Fruit fly (Drosophila melanogaster) whole organism, prepupa: ENCODE measurements around the gene CG31064.

Experiments used
- Blimp-1 ChIP-seq: fragments of 200-800 bp; sonication (Bioruptor generic); optimal IDR thresholded peaks from 3 replicates; lab custom pipeline; 2017; ENCODE audit warnings: missing biosample characterization, missing genetic modification characterization, mild to moderate bottlenecking, moderate library complexity, missing genetic modification reagents
- CG10631 ChIP-seq: fragments of 200-800 bp; sonication (Bioruptor generic); optimal IDR thresholded peaks from 2 replicates; lab custom pipeline; 2016; ENCODE audit warnings: missing biosample characterization, missing genetic modification characterization
- CG10669 ChIP-seq: fragments of 200-800 bp; sonication (Bioruptor generic); optimal IDR thresholded peaks from 3 replicates; lab custom pipeline; 2018; ENCODE audit warnings: missing biosample characterization, mild to moderate bottlenecking, missing genetic modification characterization, moderate library complexity
- CG11762 ChIP-seq: fragments of 200-800 bp; sonication (Bioruptor generic); optimal IDR thresholded peaks from 3 replicates; lab custom pipeline; 2016; ENCODE audit warnings: missing biosample characterization, missing genetic modification characterization; ENCODE audit not compliant: insufficient read depth
- CG11902 ChIP-seq: fragments of 200-800 bp; sonication (Bioruptor generic); optimal IDR thresholded peaks from 3 replicates; lab custom pipeline; 2016; ENCODE audit warnings: missing biosample characterization, missing genetic modification characterization
- CG15336 ChIP-seq: fragments of 200-800 bp; sonication (Bioruptor generic); IDR thresholded peaks from 2 replicates; pipeline ENCODE4 v1.3.6; 2022; ENCODE audit warnings: missing biosample characterization, missing genetic modification characterization
- CG1621 ChIP-seq: fragments of 200-800 bp; sonication (Bioruptor generic); optimal IDR thresholded peaks from 3 replicates; lab custom pipeline; 2018; ENCODE audit warnings: missing biosample characterization, mild to moderate bottlenecking, missing genetic modification characterization
- CG3032 ChIP-seq: fragments of 200-800 bp; optimal IDR thresholded peaks from 2 replicates; lab custom pipeline; 2019; ENCODE audit warnings: missing biosample characterization, mild to moderate bottlenecking, missing genetic modification characterization, moderate library complexity
- CG31627 ChIP-seq: fragments of 200-800 bp; sonication (Bioruptor generic); optimal IDR thresholded peaks from 3 replicates; lab custom pipeline; 2016; ENCODE audit warnings: missing biosample characterization, missing genetic modification characterization
- CG32006 ChIP-seq: fragments of 200-800 bp; sonication (Bioruptor generic); optimal IDR thresholded peaks from 3 replicates; lab custom pipeline; 2017; ENCODE audit warnings: missing biosample characterization, mild to moderate bottlenecking, missing genetic modification characterization
- CG34406 ChIP-seq: fragments of 200-800 bp; sonication (Bioruptor generic); optimal IDR thresholded peaks from 3 replicates; lab custom pipeline; 2016; ENCODE audit warnings: missing biosample characterization, missing genetic modification characterization
- CG3919 ChIP-seq: fragments of 200-800 bp; sonication (Bioruptor generic); optimal IDR thresholded peaks from 3 replicates; lab custom pipeline; 2016; ENCODE audit warnings: missing biosample characterization, missing genetic modification characterization
- CG6163 ChIP-seq: fragments of 200-800 bp; sonication (Bioruptor generic); IDR thresholded peaks from 3 replicates; pipeline ENCODE4 v1.3.6; 2022; ENCODE audit warnings: missing biosample characterization, missing genetic modification characterization
- CG6276 ChIP-seq: fragments of 200-800 bp; sonication (Bioruptor generic); optimal IDR thresholded peaks from 2 replicates; lab custom pipeline; 2017; ENCODE audit warnings: missing biosample characterization, mild to moderate bottlenecking, missing genetic modification characterization
- CG6808 ChIP-seq: fragments of 200-800 bp; sonication (Bioruptor generic); optimal IDR thresholded peaks from 3 replicates; lab custom pipeline; 2017; ENCODE audit warnings: missing biosample characterization, missing genetic modification characterization, mild to moderate bottlenecking, moderate library complexity, missing genetic modification reagents
- CG6854 ChIP-seq: fragments of 200-800 bp; sonication (Bioruptor generic); optimal IDR thresholded peaks from 2 replicates; lab custom pipeline; 2017; ENCODE audit warnings: missing biosample characterization, mild to moderate bottlenecking, missing genetic modification characterization
- CG7368 ChIP-seq: fragments of 200-800 bp; sonication (Bioruptor generic); optimal IDR thresholded peaks from 3 replicates; lab custom pipeline; 2016; ENCODE audit warnings: missing biosample characterization, missing genetic modification characterization
- CG8319 ChIP-seq: fragments of 200-800 bp; sonication (Bioruptor generic); optimal IDR thresholded peaks from 3 replicates; lab custom pipeline; 2016; ENCODE audit warnings: missing biosample characterization, missing genetic modification characterization
- CG8632 ChIP-seq: fragments of 200-800 bp; sonication (Bioruptor generic); optimal IDR thresholded peaks from 3 replicates; lab custom pipeline; 2016; ENCODE audit warnings: missing biosample characterization, missing genetic modification characterization
- CG9139 ChIP-seq: fragments of 200-800 bp; sonication (Bioruptor generic); optimal IDR thresholded peaks from 3 replicates; lab custom pipeline; 2017; ENCODE audit warnings: missing biosample characterization, mild to moderate bottlenecking, missing genetic modification characterization
- Eip75B ChIP-seq: fragments of 200-800 bp; sonication (Bioruptor generic); optimal IDR thresholded peaks from 3 replicates; lab custom pipeline; 2016; ENCODE audit warnings: missing biosample characterization, missing genetic modification characterization
- Eip78C ChIP-seq: fragments of 200-800 bp; sonication (Bioruptor generic); peaks from one replicate; lab custom pipeline; 2016; ENCODE audit warnings: missing biosample characterization, missing genetic modification characterization
- Eip93F ChIP-seq: fragments of 200-800 bp; sonication (Bioruptor generic); optimal IDR thresholded peaks from 2 replicates; lab custom pipeline; 2016; ENCODE audit warnings: missing biosample characterization, mild to moderate bottlenecking, missing genetic modification characterization
- Ets21C ChIP-seq: fragments of 200-800 bp; sonication (Bioruptor generic); optimal IDR thresholded peaks from 3 replicates; lab custom pipeline; 2016; ENCODE audit warnings: missing biosample characterization, missing genetic modification characterization
- Ets96B ChIP-seq: fragments of 200-800 bp; optimal IDR thresholded peaks from 2 replicates; lab custom pipeline; 2019; ENCODE audit warnings: missing biosample characterization, mild to moderate bottlenecking, missing genetic modification characterization, moderate library complexity
- Gug ChIP-seq: fragments of 200-800 bp; sonication (Bioruptor generic); IDR thresholded peaks from 2 replicates; pipeline ENCODE4 v1.3.6; 2022; ENCODE audit warnings: missing biosample characterization, missing genetic modification characterization
- Hr38 ChIP-seq: sonication (Bioruptor generic); optimal IDR thresholded peaks from 2 replicates; lab custom pipeline; 2016; ENCODE audit warnings: missing biosample characterization, missing genetic modification characterization
- Lpt ChIP-seq: fragments of 200-800 bp; sonication (Bioruptor generic); optimal IDR thresholded peaks from 3 replicates; lab custom pipeline; 2016; ENCODE audit warnings: missing biosample characterization, missing genetic modification characterization
- Met ChIP-seq: fragments of 200-800 bp; sonication (Bioruptor generic); optimal IDR thresholded peaks from 3 replicates; lab custom pipeline; 2016; ENCODE audit warnings: missing biosample characterization, missing genetic modification characterization
- OdsH ChIP-seq: fragments of 200-800 bp; sonication (Bioruptor generic); optimal IDR thresholded peaks from 3 replicates; lab custom pipeline; 2016; ENCODE audit warnings: missing biosample characterization, missing genetic modification characterization
- Sox102F ChIP-seq: fragments of 200-800 bp; sonication (Bioruptor generic); optimal IDR thresholded peaks from 2 replicates; lab custom pipeline; 2016; ENCODE audit warnings: missing biosample characterization, mild to moderate bottlenecking, missing genetic modification characterization
- Sox14 ChIP-seq: fragments of 200-800 bp; sonication (Bioruptor generic); optimal IDR thresholded peaks from 3 replicates; lab custom pipeline; 2016; ENCODE audit warnings: missing biosample characterization, missing genetic modification characterization
- Sox15 ChIP-seq: fragments of 200-800 bp; sonication (Bioruptor generic); optimal IDR thresholded peaks from 3 replicates; lab custom pipeline; 2016; ENCODE audit warnings: missing biosample characterization, missing genetic modification characterization
- acj6 ChIP-seq: fragments of 200-800 bp; sonication (Bioruptor generic); optimal IDR thresholded peaks from 3 replicates; lab custom pipeline; 2016; ENCODE audit warnings: missing biosample characterization, missing genetic modification characterization
- cyc ChIP-seq: fragments of 200-800 bp; sonication (Bioruptor generic); optimal IDR thresholded peaks from 3 replicates; lab custom pipeline; 2016; ENCODE audit warnings: missing biosample characterization, missing genetic modification characterization
- dac ChIP-seq: fragments of 200-800 bp; sonication (Bioruptor generic); optimal IDR thresholded peaks from 2 replicates; lab custom pipeline; 2017; ENCODE audit warnings: missing biosample characterization, mild to moderate bottlenecking, missing genetic modification characterization
- dsx ChIP-seq: fragments of 200-800 bp; optimal IDR thresholded peaks from 3 replicates; lab custom pipeline; 2019; ENCODE audit warnings: missing biosample characterization, mild to moderate bottlenecking, missing genetic modification characterization, moderate library complexity; ENCODE audit not compliant: poor library complexity, severe bottlenecking
- eg ChIP-seq: fragments of 200-800 bp; sonication (Bioruptor generic); IDR thresholded peaks from 3 replicates; pipeline ENCODE4 v1.3.6; 2022; ENCODE audit warnings: missing biosample characterization, missing genetic modification characterization
- esn ChIP-seq: fragments of 200-800 bp; sonication (Bioruptor generic); optimal IDR thresholded peaks from 2 replicates; lab custom pipeline; 2016; ENCODE audit warnings: missing biosample characterization, mild to moderate bottlenecking, missing genetic modification characterization, moderate library complexity
- fd59A ChIP-seq: fragments of 200-800 bp; sonication (Bioruptor generic); optimal IDR thresholded peaks from 2 replicates; lab custom pipeline; 2017; ENCODE audit warnings: missing biosample characterization, mild to moderate bottlenecking, missing genetic modification characterization, missing genetic modification reagents
- fd85E ChIP-seq: fragments of 200-800 bp; sonication (Bioruptor generic); optimal IDR thresholded peaks from 3 replicates; lab custom pipeline; 2016; ENCODE audit warnings: missing biosample characterization, missing genetic modification characterization
- fkh ChIP-seq: fragments of 200-800 bp; sonication (Bioruptor generic); optimal IDR thresholded peaks from 3 replicates; lab custom pipeline; 2017; ENCODE audit warnings: missing biosample characterization, mild to moderate bottlenecking, missing genetic modification characterization, moderate library complexity
- lz ChIP-seq: fragments of 200-800 bp; sonication (Bioruptor generic); optimal IDR thresholded peaks from 3 replicates; lab custom pipeline; 2016; ENCODE audit warnings: missing biosample characterization, missing genetic modification characterization
- net ChIP-seq: fragments of 200-800 bp; sonication (Bioruptor generic); optimal IDR thresholded peaks from 3 replicates; lab custom pipeline; 2016; ENCODE audit warnings: missing biosample characterization, missing genetic modification characterization
- pdm3 ChIP-seq: fragments of 200-800 bp; sonication (Bioruptor generic); optimal IDR thresholded peaks from 3 replicates; lab custom pipeline; 2016; ENCODE audit warnings: missing biosample characterization, missing genetic modification characterization
- spab ChIP-seq: fragments of 200-800 bp; sonication (Bioruptor generic); optimal IDR thresholded peaks from 2 replicates; lab custom pipeline; 2017; ENCODE audit warnings: missing biosample characterization, mild to moderate bottlenecking, missing genetic modification characterization, missing genetic modification reagents
- svp ChIP-seq: fragments of 200-800 bp; sonication (Bioruptor generic); peaks from one replicate; lab custom pipeline; 2016; ENCODE audit warnings: missing biosample characterization, missing genetic modification characterization
- topi ChIP-seq: fragments of 200-800 bp; sonication (Bioruptor generic); optimal IDR thresholded peaks from 3 replicates; lab custom pipeline; 2016; ENCODE audit warnings: missing biosample characterization, missing genetic modification characterization
- vri ChIP-seq: fragments of 200-800 bp; sonication (Bioruptor generic); optimal IDR thresholded peaks from 3 replicates; lab custom pipeline; 2016; ENCODE audit warnings: missing biosample characterization, mild to moderate bottlenecking, missing genetic modification characterization

Gene CG31064

DNA sequence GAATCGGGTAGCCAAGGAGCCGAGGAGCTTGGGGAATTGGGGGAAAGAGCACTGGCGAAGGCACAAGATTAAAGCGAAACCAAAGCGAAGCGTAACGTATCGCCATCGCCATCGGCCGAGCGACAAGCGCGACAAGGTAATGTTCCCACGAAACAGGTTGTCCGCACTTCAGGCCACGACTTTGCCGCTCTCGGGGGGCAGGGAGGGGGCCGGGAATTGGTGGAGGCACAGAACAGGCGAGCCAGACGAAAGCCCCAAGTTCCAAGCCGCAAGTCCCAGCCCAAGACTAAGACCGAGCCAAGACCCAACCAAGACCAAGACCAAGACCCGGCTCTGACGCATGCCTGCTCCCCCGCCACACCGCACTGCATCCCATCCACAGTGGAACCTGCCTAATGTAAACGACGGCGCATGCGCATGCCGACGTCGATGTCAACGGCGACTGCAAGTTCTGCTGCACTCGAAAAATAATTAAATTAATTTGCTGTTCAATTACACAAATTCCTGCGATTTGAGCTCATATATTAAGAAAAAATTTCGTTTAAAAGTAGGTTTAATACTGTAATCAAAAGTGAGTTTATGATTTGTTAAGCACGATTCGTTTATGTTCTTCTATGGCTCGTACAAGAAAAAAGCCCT, 52.8 kb downstream of the CG31064 start (continued):
- TF ChIP-seq Hr38 (GFP tag; lab: Kevin White, UChicago) (no peak), Ets96B (peak; percentile 72), CG11762 (GFP tag; lab: Kevin White, UChicago) (no peak), spab (GFP tag; lab: Kevin White, UChicago) (peak; percentile 52), Sox14 (GFP tag; lab: Kevin White, UChicago) (peak; percentile 66), CG6854 (GFP tag; lab: Kevin White, UChicago) (peak; percentile 92), topi (GFP tag; lab: Kevin White, UChicago) (peak; percentile 61), dsx (GFP tag; lab: Kevin White, UChicago) (peak; percentile 46), dac (GFP tag; lab: Kevin White, UChicago) (no peak), esn (GFP tag; lab: Kevin White, UChicago) (peak; percentile 66), Met (GFP tag; lab: Kevin White, UChicago) (peak; percentile 73), CG6163 (peak; percentile 73; the same call in 2 of the 3 replicates), CG9139 (GFP tag; lab: Kevin White, UChicago) (peak; percentile 28), svp (peak; percentile 82), CG6808 (GFP tag; lab: Kevin White, UChicago) (peak; percentile 33), Sox15 (peak; percentile 4), Gug (peak; percentile 30; the same call in 1 of the 2 replicates), CG8319 (peak; percentile 39), fd59A (peak; percentile 50), CG3032 (tag; lab: Kevin White, UChicago) (peak; percentile 65)

DNA sequence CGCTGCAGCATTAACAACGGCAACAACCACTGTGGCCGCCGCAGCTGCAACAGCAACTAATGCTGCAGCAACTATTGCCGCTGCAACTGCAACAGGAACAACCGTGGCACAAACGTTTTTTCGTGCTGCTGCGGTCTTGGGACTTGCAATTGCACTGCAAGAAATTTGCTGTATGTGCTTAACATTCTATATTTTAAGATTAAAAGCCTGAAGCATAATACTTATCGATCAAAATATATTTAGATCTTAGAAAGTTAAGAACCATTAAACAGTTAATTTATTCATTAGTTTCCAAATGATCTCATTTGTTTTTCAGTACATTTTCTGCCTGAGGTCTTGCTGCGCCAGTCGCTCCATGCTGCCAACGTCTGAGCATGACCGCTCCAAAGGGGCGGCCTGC, 57.8 kb downstream of the CG31064 start:
- TF ChIP-seq Ets21C (GFP tag; lab: Kevin White, UChicago) (no peak), Blimp-1 (GFP tag; lab: Kevin White, UChicago) (no peak), CG3919 (GFP tag; lab: Kevin White, UChicago) (peak; percentile 58), CG34406 (GFP tag; lab: Kevin White, UChicago) (no peak), vri (GFP tag; lab: Kevin White, UChicago) (no peak), fkh (GFP tag; lab: Kevin White, UChicago) (no peak), CG10669 (GFP tag; lab: Kevin White, UChicago) (no peak), Sox14 (GFP tag; lab: Kevin White, UChicago) (peak; percentile 43), dac (GFP tag; lab: Kevin White, UChicago) (no peak), net (GFP tag; lab: Kevin White, UChicago) (peak; percentile 24), cyc (GFP tag; lab: Kevin White, UChicago) (no peak), CG6163 (peak; percentile 82), lz (GFP tag; lab: Kevin White, UChicago) (no peak), CG6808 (GFP tag; lab: Kevin White, UChicago) (no peak), CG3032 (tag; lab: Kevin White, UChicago) (peak; percentile 14), OdsH (peak; percentile 49), topi (GFP tag; lab: Kevin White, UChicago) (peak; percentile 4), CG1621 (tag; lab: Kevin White, UChicago) (no peak), fd85E (no peak), CG11902 (no peak), acj6 (GFP tag; lab: Kevin White, UChicago) (peak; percentile 41), CG31627 (GFP tag; lab: Kevin White, UChicago) (no peak), Eip78C (peak; percentile 74), CG10631 (GFP tag; lab: Kevin White, UChicago) (peak; percentile 44), dsx (GFP tag; lab: Kevin White, UChicago) (no peak), Eip93F (GFP tag; lab: Kevin White, UChicago) (no peak), CG11762 (GFP tag; lab: Kevin White, UChicago) (no peak), CG6276 (GFP tag; lab: Kevin White, UChicago) (peak; percentile 72), CG15336 (GFP tag; lab: Robert Waterston, UW) (peak; percentile 89), eg (GFP tag; lab: Robert Waterston, UW) (peak; percentile 83), CG7368 (GFP tag; lab: Kevin White, UChicago) (no peak), Lpt (GFP tag; lab: Kevin White, UChicago) (peak; percentile 56), CG8632 (no peak), pdm3 (GFP tag; lab: Kevin White, UChicago) (peak; percentile 46), CG32006 (GFP tag; lab: Kevin White, UChicago) (peak; percentile 82), Eip75B (GFP tag; lab: Kevin White, UChicago) (no peak), Sox102F (GFP tag; lab: Kevin White, UChicago) (no peak)
